Fruit fly (Drosophila melanogaster): ENCODE measurements around the gene CG32391.

DNA sequence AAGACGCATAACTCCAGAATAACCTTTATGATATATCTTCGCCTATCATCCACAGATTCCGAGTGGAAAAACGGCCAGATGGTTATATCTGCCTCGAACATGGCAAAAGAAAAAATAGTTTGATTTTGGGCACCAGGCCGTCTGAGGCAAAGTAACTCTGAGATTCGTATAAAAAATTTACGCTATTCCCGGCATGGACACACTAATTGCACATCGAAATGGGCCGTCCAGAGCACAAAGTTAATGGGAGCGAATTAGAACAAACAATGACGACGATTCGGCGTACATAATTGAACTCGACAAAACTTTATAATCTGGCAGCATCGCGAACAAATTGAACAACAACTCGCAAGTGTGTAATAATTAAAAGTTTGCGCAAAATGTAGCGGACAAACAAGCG is at the start of gene CG32391:
- TF ChIP-seq Dll (optimal IDR thresholded peaks at IDR 0.05), result no peak
- TF ChIP-seq CG8478 (optimal IDR thresholded peaks at IDR 0.05), result no peak
- no peak for TF ChIP-seq usp (GFP tag; optimal IDR thresholded peaks at IDR 0.05)
- TF ChIP-seq psq (optimal IDR thresholded peaks at IDR 0.05), result no peak
- TF ChIP-seq pan (optimal IDR thresholded peaks at IDR 0.05), result no peak

Data from whole organism.